Fruit fly (Drosophila melanogaster) Kc167 (cell line): ENCODE data around the gene Fim.

Experiments used
- Sin3A ChIP-seq: fragments of >200 bp; optimal IDR thresholded peaks from 2 replicates; lab custom pipeline; 2018; ENCODE audit warnings: missing external identifiers
- ttk ChIP-seq: sonication (Bioruptor generic); optimal IDR thresholded peaks from 2 replicates; lab custom pipeline; 2017; ENCODE audit warnings: missing external identifiers

- TF ChIP-seq Sin3A (lab: Kevin White, UChicago): no peak
- TF ChIP-seq ttk (lab: Kevin White, UChicago): no peak
Measured at dm6 chrX:17301705-17302104, at the start of gene Fim.
